Worm (Caenorhabditis elegans) whole organism, L2 larva: ENCODE results near the gene W09G12.9.

Source experiments
- F13H6.1 ChIP-seq: sonication (generic microtip); optimal IDR thresholded peaks from 2 replicates; lab custom pipeline; 2016; ENCODE audit warnings: missing genetic modification characterization, missing compliant biosample characterization
- R02D3.7 ChIP-seq: fragments of 150-350 bp; optimal IDR thresholded peaks from 2 replicates; lab custom pipeline; 2014; ENCODE audit warnings: missing biosample characterization, missing genetic modification characterization
- Y55F3AM.14 ChIP-seq: fragments of 200-800 bp; sonication (Bioruptor generic); optimal IDR thresholded peaks from 2 replicates; lab custom pipeline; 2018; ENCODE audit warnings: mild to moderate bottlenecking, missing genetic modification characterization, missing compliant biosample characterization
- aly-2 ChIP-seq: fragments of 150-350 bp; optimal IDR thresholded peaks from 2 replicates; lab custom pipeline; 2014; ENCODE audit warnings: missing biosample characterization, missing genetic modification characterization
- ceh-82 ChIP-seq: fragments of 150-350 bp; optimal IDR thresholded peaks from 2 replicates; lab custom pipeline; 2014; ENCODE audit warnings: missing biosample characterization, missing genetic modification characterization
- dmd-4 ChIP-seq: sonication (generic microtip); optimal IDR thresholded peaks from 2 replicates; lab custom pipeline; 2017; ENCODE audit warnings: missing biosample characterization, missing genetic modification characterization
- egl-27 ChIP-seq: sonication (generic microtip); optimal IDR thresholded peaks from 3 replicates; lab custom pipeline; 2017; ENCODE audit warnings: missing biosample characterization, missing genetic modification reagents, missing genetic modification characterization
- elt-1 ChIP-seq: fragments of 150-350 bp; optimal IDR thresholded peaks from 2 replicates; lab custom pipeline; 2014; ENCODE audit warnings: missing biosample characterization, missing genetic modification characterization
- elt-3 ChIP-seq: sonication (generic microtip); optimal IDR thresholded peaks from 2 replicates; lab custom pipeline; 2017; ENCODE audit warnings: missing biosample characterization, missing genetic modification characterization
- fos-1 ChIP-seq: fragments of 150-350 bp; optimal IDR thresholded peaks from 2 replicates; lab custom pipeline; 2014; ENCODE audit warnings: missing biosample characterization, missing genetic modification characterization
- gmeb-1 ChIP-seq: fragments of 150-350 bp; optimal IDR thresholded peaks from 2 replicates; lab custom pipeline; 2014; ENCODE audit warnings: missing biosample characterization, missing genetic modification characterization
- lin-13 ChIP-seq: fragments of 150-350 bp; optimal IDR thresholded peaks from 2 replicates; lab custom pipeline; 2014; ENCODE audit warnings: missing biosample characterization, missing genetic modification reagents, missing genetic modification characterization
- lin-39 ChIP-seq: fragments of 150-350 bp; optimal IDR thresholded peaks from 2 replicates; lab custom pipeline; 2014; ENCODE audit warnings: missing biosample characterization, missing genetic modification reagents, missing genetic modification characterization
- mab-5 ChIP-seq: fragments of 150-350 bp; optimal IDR thresholded peaks from 2 replicates; lab custom pipeline; 2014; ENCODE audit warnings: missing biosample characterization, missing genetic modification characterization
- mbf-1 ChIP-seq: sonication (generic microtip); optimal IDR thresholded peaks from 2 replicates; lab custom pipeline; 2017; ENCODE audit warnings: missing biosample characterization, missing genetic modification characterization
- mdl-1 ChIP-seq, 2 experiments: fragments of 150-350 bp in 1 of 2; sonication (generic microtip) in 1 of 2; optimal IDR thresholded peaks; 2 replicates each; lab custom pipeline; 2017; ENCODE audit warnings: missing biosample characterization in 2 of 2, missing genetic modification characterization in 2 of 2
- nhr-10 ChIP-seq: sonication (generic microtip); optimal IDR thresholded peaks from 2 replicates; lab custom pipeline; 2017; ENCODE audit warnings: missing biosample characterization, missing genetic modification characterization
- nhr-11 ChIP-seq: fragments of 150-350 bp; optimal IDR thresholded peaks from 2 replicates; lab custom pipeline; 2014; ENCODE audit warnings: missing biosample characterization, missing genetic modification characterization
- nhr-21 ChIP-seq: fragments of 150-350 bp; optimal IDR thresholded peaks from 2 replicates; lab custom pipeline; 2014; ENCODE audit warnings: missing biosample characterization, missing genetic modification characterization
- nhr-23 ChIP-seq: fragments of 150-350 bp; optimal IDR thresholded peaks from 2 replicates; lab custom pipeline; 2014; ENCODE audit warnings: missing biosample characterization, missing genetic modification reagents, missing genetic modification characterization
- peb-1 ChIP-seq: fragments of 150-350 bp; optimal IDR thresholded peaks from 2 replicates; lab custom pipeline; 2014; ENCODE audit warnings: missing biosample characterization, missing genetic modification characterization
- sem-4 ChIP-seq: fragments of 150-350 bp; optimal IDR thresholded peaks from 2 replicates; lab custom pipeline; 2014; ENCODE audit warnings: missing biosample characterization, missing genetic modification reagents, missing genetic modification characterization
- skn-1 ChIP-seq: sonication (generic microtip); optimal IDR thresholded peaks from 2 replicates; lab custom pipeline; 2017; ENCODE audit warnings: missing biosample characterization, missing genetic modification characterization
- sma-3 ChIP-seq: sonication (generic microtip); optimal IDR thresholded peaks from 2 replicates; lab custom pipeline; 2016; ENCODE audit warnings: missing genetic modification reagents, missing genetic modification characterization, missing compliant biosample characterization
- sma-9 ChIP-seq, 2 experiments: fragments of 150-350 bp in 1 of 2; sonication (generic microtip) in 1 of 2; optimal IDR thresholded peaks; 2 replicates each; lab custom pipeline; 2014 to 2016; ENCODE audit warnings: missing genetic modification characterization in 2 of 2, mild to moderate bottlenecking in 1 of 2, missing biosample characterization in 1 of 2, missing compliant biosample characterization in 1 of 2, missing genetic modification reagents in 1 of 2, moderate library complexity in 1 of 2
- snpc-4 ChIP-seq: fragments of 150-350 bp; optimal IDR thresholded peaks from 2 replicates; lab custom pipeline; 2014; ENCODE audit warnings: missing biosample characterization, missing genetic modification characterization
- unc-62 ChIP-seq: fragments of 150-350 bp; optimal IDR thresholded peaks from 2 replicates; lab custom pipeline; 2014; ENCODE audit warnings: missing biosample characterization, missing genetic modification reagents, missing genetic modification characterization
- zag-1 ChIP-seq: fragments of 150-350 bp; optimal IDR thresholded peaks from 2 replicates; lab custom pipeline; 2014; ENCODE audit warnings: missing biosample characterization, missing genetic modification characterization
- ztf-1 ChIP-seq: fragments of 200-800 bp; sonication (Bioruptor generic); conservative IDR thresholded peaks from 2 replicates; pipeline ENCODE4 v1.3.6; 2022; ENCODE audit warnings: missing genetic modification characterization, missing compliant biosample characterization
- ztf-4 ChIP-seq: fragments of 150-350 bp; optimal IDR thresholded peaks from 2 replicates; lab custom pipeline; 2014; ENCODE audit warnings: missing biosample characterization, missing genetic modification characterization

W09G12.9 gene

ce11 chrIV:1255632-1256031 lies 39.2 kb downstream of the W09G12.9 start, which contains the start of gene clec-167:
clec-167 (minus strand) TSS chrIV:1255732.
- no peak for TF ChIP-seq sma-3 (GFP tag; lab: Kevin White, UChicago)
- TF ChIP-seq R02D3.7 = no peak
- no peak for TF ChIP-seq lin-13 (GFP tag; lab: Kevin White, UChicago)
- TF ChIP-seq lin-39 (tag; lab: Kevin White, UChicago) = no peak
- TF ChIP-seq mbf-1 (tag; lab: Kevin White, UChicago) = no peak
- no peak for TF ChIP-seq sma-9 (GFP tag; optimal IDR thresholded peaks at IDR 0.05; lab: Kevin White, UChicago)
- no peak for TF ChIP-seq sma-9 (tag; optimal IDR thresholded peaks at IDR 0.05; lab: Kevin White, UChicago)
- TF ChIP-seq aly-2 (tag; lab: Kevin White, UChicago) = no peak
- no peak for TF ChIP-seq fos-1 (tag; lab: Kevin White, UChicago)
- TF ChIP-seq elt-1 = no peak
- no peak for TF ChIP-seq dmd-4 (tag; lab: Kevin White, UChicago)

ce11 chrIV:1256723-1257122 lies 40.3 kb downstream of the W09G12.9 start, which contains the start of gene clec-168:
clec-168 (plus strand) TSS chrIV:1256969.
- no peak for TF ChIP-seq peb-1 (tag; lab: Kevin White, UChicago)
- TF ChIP-seq fos-1 (tag; lab: Kevin White, UChicago) = peak; percentile 67

- TF ChIP-seq nhr-11 (tag; lab: Kevin White, UChicago) (no peak), egl-27 (tag; lab: Kevin White, UChicago) (no peak), elt-3 (tag; lab: Kevin White, UChicago) (no peak), ceh-82 (tag; lab: Kevin White, UChicago) (no peak), snpc-4 (tag; lab: Kevin White, UChicago) (peak; percentile 42), sma-9 (GFP tag; optimal IDR thresholded peaks at IDR 0.05; lab: Kevin White, UChicago) (no peak), sma-9 (tag; optimal IDR thresholded peaks at IDR 0.05; lab: Kevin White, UChicago) (no peak), mbf-1 (tag; lab: Kevin White, UChicago) (no peak), peb-1 (tag; lab: Kevin White, UChicago) (no peak), nhr-10 (no peak)
Observed at ce11 chrIV:1260474-1260873, 44.1 kb downstream of the W09G12.9 start.

- TF ChIP-seq snpc-4 (tag; lab: Kevin White, UChicago) (no peak), nhr-10 (no peak), lin-39 (tag; lab: Kevin White, UChicago) (no peak), gmeb-1 (tag; lab: Kevin White, UChicago) (no peak), ztf-4 (tag; lab: Kevin White, UChicago) (no peak), lin-13 (GFP tag; lab: Kevin White, UChicago) (no peak)
Observed at ce11 chrIV:1261024-1261423, 44.6 kb downstream of the W09G12.9 start, which contains the start of gene clec-169. clec-169 (plus strand) TSS chrIV:1261324.

- TF ChIP-seq R02D3.7 (no peak), gmeb-1 (tag; lab: Kevin White, UChicago) (no peak), zag-1 (tag; lab: Kevin White, UChicago) (no peak)
Observed at ce11 chrIV:1261930-1262329, 45.5 kb downstream of the W09G12.9 start.

ce11 chrIV:1264928-1265327 lies 48.5 kb downstream of the W09G12.9 start, which contains the start of gene F38A1.13:
F38A1.13 (plus strand) TSS chrIV:1265228.
- TF ChIP-seq sma-9 (GFP tag; optimal IDR thresholded peaks at IDR 0.05; lab: Kevin White, UChicago) = no peak
- TF ChIP-seq sma-9 (tag; optimal IDR thresholded peaks at IDR 0.05; lab: Kevin White, UChicago) = no peak
- no peak for TF ChIP-seq ztf-1 (GFP tag; lab: Robert Waterston, UW)
- no peak for TF ChIP-seq nhr-23 (tag; lab: Kevin White, UChicago)
- TF ChIP-seq nhr-11 (tag; lab: Kevin White, UChicago) = no peak
- TF ChIP-seq sem-4 (tag; lab: Kevin White, UChicago) = no peak
- TF ChIP-seq sma-3 (GFP tag; lab: Kevin White, UChicago) = no peak
- no peak for TF ChIP-seq egl-27 (tag; lab: Kevin White, UChicago)
- no peak for TF ChIP-seq aly-2 (tag; lab: Kevin White, UChicago)
- no peak for TF ChIP-seq zag-1 (tag; lab: Kevin White, UChicago)
- TF ChIP-seq Y55F3AM.14 = no peak
- no peak for TF ChIP-seq skn-1 (tag; lab: Kevin White, UChicago)
- no peak for TF ChIP-seq nhr-21 (tag; lab: Kevin White, UChicago)
- no peak for TF ChIP-seq mab-5 (tag; lab: Kevin White, UChicago)
- no peak for TF ChIP-seq mdl-1 (tag; optimal IDR thresholded peaks at IDR 0.05; lab: Kevin White, UChicago)
- TF ChIP-seq F13H6.1 (tag; lab: Kevin White, UChicago) = no peak
- TF ChIP-seq unc-62 (GFP tag; lab: Kevin White, UChicago) = no peak
